Worm (Caenorhabditis elegans) whole organism, L4 larva: Measurements from ENCODE around the gene egl-36.
A peak's percentile ranks its signal among the peaks of the same experiment; 100 is the strongest.

Source experiments
- F49E8.2 ChIP-seq: sonication (generic microtip); optimal IDR thresholded peaks from 2 replicates; lab custom pipeline; 2016; ENCODE audit warnings: missing compliant biosample characterization, mild to moderate bottlenecking, missing genetic modification characterization, borderline replicate concordance
- nhr-48 ChIP-seq: sonication (generic microtip); optimal IDR thresholded peaks from 2 replicates; lab custom pipeline; 2016; ENCODE audit warnings: mild to moderate bottlenecking, missing genetic modification characterization, missing compliant biosample characterization
- pha-4 ChIP-seq, 2 experiments: fragments of 150-350 bp in 1 of 2; fragments of 200-800 bp in 1 of 2; sonication (Bioruptor generic) in 1 of 2; IDR thresholded peaks in 1 of 2; optimal IDR thresholded peaks in 1 of 2; 2 replicates each; pipeline versions ENCODE4 v1.3.6 to Lab custom; 2014 to 2022; ENCODE audit warnings: missing genetic modification characterization in 2 of 2, missing genetic modification reagents in 2 of 2, missing biosample characterization in 1 of 2, missing compliant biosample characterization in 1 of 2
- snpc-4 ChIP-seq: fragments of 150-350 bp; optimal IDR thresholded peaks from 2 replicates; lab custom pipeline; 2014; ENCODE audit warnings: missing biosample characterization, missing genetic modification characterization
- unc-62 ChIP-seq, 3 experiments: fragments of 150-350 bp in 1 of 3; sonication (generic microtip); optimal IDR thresholded peaks in 2 of 3; peaks in 1 of 3; 1 replicate in 1 of 3; 2 replicates in 2 of 3; lab custom pipeline; 2014 to 2017; ENCODE audit warnings: missing biosample characterization in 3 of 3, missing genetic modification characterization in 3 of 3, missing genetic modification reagents in 3 of 3, missing genotype in 1 of 3

- TF ChIP-seq F49E8.2 (tag; lab: Kevin White, UChicago) (no peak), nhr-48 (tag; lab: Kevin White, UChicago) (peak; percentile 74), unc-62 (GFP tag; optimal IDR thresholded peaks at IDR 0.05 in 1 of 2; lab: Kevin White, UChicago) (peak in 1 of 2 experiments; percentile 99), unc-62 (tag; optimal IDR thresholded peaks at IDR 0.05; lab: Kevin White, UChicago) (no peak), pha-4 (GFP tag; IDR thresholded peaks at IDR 0.05; lab: Robert Waterston, UW) (0 out of 2 replicates have a peak, but pooled peaks have one; percentile 46), pha-4 (tag; optimal IDR thresholded peaks at IDR 0.05; lab: Kevin White, UChicago) (peak; percentile 45), snpc-4 (tag; lab: Kevin White, UChicago) (no peak)
Observed at ce11 chrX:10772165-10772584, 38.0 kb downstream of the egl-36 start.
